Fruit fly (Drosophila melanogaster) whole organism, embryonic: ENCODE results near the gene Gr93d.

Source experiments
- Bteb2 ChIP-seq: fragments of 200-800 bp; sonication (Bioruptor generic); optimal IDR thresholded peaks from 2 replicates; lab custom pipeline; 2016; ENCODE audit warnings: missing biosample characterization, missing genetic modification characterization
- CG10979 ChIP-seq: fragments of 200-800 bp; sonication (Bioruptor generic); optimal IDR thresholded peaks from 2 replicates; lab custom pipeline; 2018; ENCODE audit warnings: missing biosample characterization, mild to moderate bottlenecking, missing genetic modification characterization, moderate library complexity
- CG11723 ChIP-seq: fragments of 200-800 bp; sonication (Bioruptor generic); optimal IDR thresholded peaks from 2 replicates; lab custom pipeline; 2017; ENCODE audit warnings: missing biosample characterization, mild to moderate bottlenecking, missing genetic modification characterization
- CG12299 ChIP-seq: fragments of 200-800 bp; sonication (Bioruptor generic); optimal IDR thresholded peaks from 2 replicates; lab custom pipeline; 2018; ENCODE audit warnings: missing biosample characterization, mild to moderate bottlenecking, missing genetic modification characterization
- CG15011 ChIP-seq: fragments of 200-800 bp; sonication (Bioruptor generic); optimal IDR thresholded peaks from 3 replicates; lab custom pipeline; 2018; ENCODE audit warnings: missing biosample characterization, mild to moderate bottlenecking, missing genetic modification characterization
- CG15696 ChIP-seq: fragments of 200-800 bp; sonication (Bioruptor generic); optimal IDR thresholded peaks from 2 replicates; lab custom pipeline; 2019; ENCODE audit warnings: missing biosample characterization, mild to moderate bottlenecking, missing genetic modification characterization, moderate library complexity
- CG17361 ChIP-seq: fragments of 200-800 bp; sonication (Bioruptor generic); IDR thresholded peaks from 3 replicates; pipeline ENCODE4 v1.3.6; 2022; ENCODE audit warnings: missing biosample characterization, missing genetic modification characterization
- CG17385 ChIP-seq: fragments of 200-800 bp; sonication (Bioruptor generic); optimal IDR thresholded peaks from 3 replicates; lab custom pipeline; 2018; ENCODE audit warnings: missing biosample characterization, mild to moderate bottlenecking, missing genetic modification characterization
- CG1832 ChIP-seq: fragments of 200-800 bp; sonication (Bioruptor generic); optimal IDR thresholded peaks from 2 replicates; lab custom pipeline; 2017; ENCODE audit warnings: missing biosample characterization, mild to moderate bottlenecking, missing genetic modification characterization, inconsistent platforms
- CG2712 ChIP-seq: fragments of 200-800 bp; optimal IDR thresholded peaks from 3 replicates; lab custom pipeline; 2019; ENCODE audit warnings: missing biosample characterization, mild to moderate bottlenecking, missing genetic modification characterization, moderate library complexity
- CG31441 ChIP-seq: fragments of 200-800 bp; sonication (Bioruptor generic); IDR thresholded peaks from 2 replicates; pipeline ENCODE4 v1.3.6; 2022; ENCODE audit warnings: missing biosample characterization, missing genetic modification characterization
- CG42726 ChIP-seq: fragments of 200-800 bp; sonication (Bioruptor generic); IDR thresholded peaks from 2 replicates; pipeline ENCODE4 v1.3.6; 2022; ENCODE audit warnings: missing biosample characterization, missing genetic modification characterization; ENCODE audit not compliant: partially characterized antibody
- CG4404 ChIP-seq: fragments of 200-800 bp; sonication (Bioruptor generic); IDR thresholded peaks from 2 replicates; pipeline ENCODE4 v1.3.6; 2022; ENCODE audit warnings: missing biosample characterization, missing genetic modification characterization
- CG6689 ChIP-seq: fragments of 200-800 bp; sonication (Bioruptor generic); IDR thresholded peaks from 2 replicates; pipeline ENCODE4 v1.3.6; 2022; ENCODE audit warnings: missing biosample characterization, missing genetic modification characterization
- CG6813 ChIP-seq: fragments of 200-800 bp; sonication (Bioruptor generic); optimal IDR thresholded peaks from 2 replicates; lab custom pipeline; 2017; ENCODE audit warnings: missing biosample characterization, missing genetic modification characterization, mild to moderate bottlenecking, moderate library complexity, missing genetic modification reagents
- CG8290 ChIP-seq, 3 experiments: fragments of 200-800 bp; sonication (Bioruptor generic); optimal IDR thresholded peaks; 2 replicates each; lab custom pipeline; 2016 to 2019; ENCODE audit warnings: missing biosample characterization in 3 of 3, missing genetic modification characterization in 3 of 3, mild to moderate bottlenecking in 2 of 3, moderate library complexity in 1 of 3
- CG8359 ChIP-seq: fragments of 200-800 bp; sonication (Bioruptor generic); optimal IDR thresholded peaks from 2 replicates; lab custom pipeline; 2017; ENCODE audit warnings: missing biosample characterization, mild to moderate bottlenecking, missing genetic modification characterization, borderline replicate concordance
- D ChIP-seq, 2 experiments: fragments of 200-800 bp in 1 of 2; fragments of >200 bp in 1 of 2; sonication (Bioruptor generic) in 1 of 2; optimal IDR thresholded peaks; 2 replicates in 1 of 2; 3 replicates in 1 of 2; lab custom pipeline; 2017; ENCODE audit warnings: mild to moderate bottlenecking in 1 of 2, missing biosample characterization in 1 of 2, missing genetic modification characterization in 1 of 2, missing genetic modification reagents in 1 of 2
- Dfd ChIP-seq, 2 experiments: fragments of >200 bp; optimal IDR thresholded peaks; 2 replicates each; lab custom pipeline; 2017; ENCODE audit warnings: missing biosample characterization in 2 of 2, missing genetic modification characterization in 2 of 2
- Hmr ChIP-seq: fragments of 200-800 bp; sonication (Bioruptor generic); optimal IDR thresholded peaks from 3 replicates; lab custom pipeline; 2017; ENCODE audit warnings: mild to moderate bottlenecking, missing biosample characterization, missing genetic modification reagents, missing genetic modification characterization
- MTF-1 ChIP-seq: fragments of 200-800 bp; sonication (Bioruptor generic); optimal IDR thresholded peaks from 2 replicates; lab custom pipeline; 2018; ENCODE audit warnings: missing biosample characterization, mild to moderate bottlenecking, missing genetic modification characterization, borderline replicate concordance
- Myb ChIP-seq: fragments of 200-800 bp; sonication (Bioruptor generic); optimal IDR thresholded peaks from 2 replicates; lab custom pipeline; 2016; ENCODE audit warnings: missing biosample characterization, missing genetic modification characterization
- NC2α ChIP-seq: fragments of 200-800 bp; sonication (Bioruptor generic); optimal IDR thresholded peaks from 2 replicates; lab custom pipeline; 2016; ENCODE audit warnings: missing biosample characterization, missing genetic modification characterization
- PHDP ChIP-seq: fragments of 200-800 bp; sonication (Bioruptor generic); optimal IDR thresholded peaks from 3 replicates; lab custom pipeline; 2018; ENCODE audit warnings: missing biosample characterization, mild to moderate bottlenecking, missing genetic modification characterization, moderate library complexity
- Six4 ChIP-seq: fragments of 200-800 bp; sonication (Bioruptor generic); optimal IDR thresholded peaks from 2 replicates; lab custom pipeline; 2016; ENCODE audit warnings: missing biosample characterization, missing genetic modification characterization
- Sox100B ChIP-seq: fragments of 200-800 bp; sonication (Bioruptor generic); optimal IDR thresholded peaks from 3 replicates; lab custom pipeline; 2018; ENCODE audit warnings: missing biosample characterization, mild to moderate bottlenecking, missing genetic modification characterization
- Xrp1 ChIP-seq: fragments of 200-800 bp; sonication (Bioruptor generic); IDR thresholded peaks from 2 replicates; pipeline ENCODE4 v1.3.6; 2022; ENCODE audit warnings: missing biosample characterization, missing genetic modification characterization
- aop ChIP-seq: fragments of 200-800 bp; sonication (Bioruptor generic); IDR thresholded peaks from 2 replicates; pipeline ENCODE4 v1.3.6; 2022; ENCODE audit warnings: missing biosample characterization, missing genetic modification characterization
- chm ChIP-seq: fragments of 200-800 bp; sonication (Bioruptor generic); IDR thresholded peaks from 2 replicates; pipeline ENCODE4 v1.3.6; 2022; ENCODE audit warnings: missing biosample characterization, missing genetic modification characterization
- dmrt11E ChIP-seq: fragments of 200-800 bp; sonication (Bioruptor generic); optimal IDR thresholded peaks from 3 replicates; lab custom pipeline; 2018; ENCODE audit warnings: missing biosample characterization, mild to moderate bottlenecking, missing genetic modification characterization, moderate library complexity
- gem ChIP-seq: fragments of 200-800 bp; sonication (Bioruptor generic); optimal IDR thresholded peaks from 2 replicates; lab custom pipeline; 2019; ENCODE audit warnings: missing biosample characterization, mild to moderate bottlenecking, missing genetic modification characterization, moderate library complexity
- gsb ChIP-seq: fragments of 200-800 bp; sonication (Bioruptor generic); IDR thresholded peaks from 2 replicates; pipeline ENCODE4 v1.3.6; 2022; ENCODE audit warnings: missing biosample characterization, missing genetic modification characterization
- jumu ChIP-seq: fragments of 200-800 bp; sonication (Bioruptor generic); optimal IDR thresholded peaks from 3 replicates; lab custom pipeline; 2016; ENCODE audit warnings: missing biosample characterization, missing genetic modification characterization
- lab ChIP-seq: fragments of 200-800 bp; sonication (Bioruptor generic); optimal IDR thresholded peaks from 3 replicates; lab custom pipeline; 2017; ENCODE audit warnings: missing biosample characterization, missing genetic modification characterization, mild to moderate bottlenecking, moderate library complexity, missing genetic modification reagents
- lola ChIP-seq, 3 experiments: fragments of >200 bp in 2 of 3; fragments of 200-800 bp in 1 of 3; sonication (Bioruptor generic) in 1 of 3; optimal IDR thresholded peaks; 2 replicates each; lab custom pipeline; 2017 to 2019; ENCODE audit warnings: missing biosample characterization in 3 of 3, missing genetic modification characterization in 3 of 3, mild to moderate bottlenecking in 1 of 3, moderate library complexity in 1 of 3
- lov ChIP-seq, 2 experiments: fragments of 200-800 bp in 1 of 2; fragments of >200 bp in 1 of 2; sonication (Bioruptor generic) in 1 of 2; IDR thresholded peaks in 1 of 2; optimal IDR thresholded peaks in 1 of 2; 2 replicates in 1 of 2; 3 replicates in 1 of 2; pipeline versions ENCODE4 v1.3.6 to Lab custom; 2017 to 2022; ENCODE audit warnings: missing biosample characterization in 1 of 2, missing genetic modification characterization in 1 of 2
- nerfin-1 ChIP-seq: fragments of 200-800 bp; sonication (Bioruptor generic); optimal IDR thresholded peaks from 3 replicates; lab custom pipeline; 2019; ENCODE audit warnings: missing biosample characterization, mild to moderate bottlenecking, missing genetic modification characterization, moderate library complexity
- pita ChIP-seq: fragments of 200-800 bp; sonication (Bioruptor generic); optimal IDR thresholded peaks from 2 replicates; lab custom pipeline; 2017; ENCODE audit warnings: missing biosample characterization, mild to moderate bottlenecking, missing genetic modification characterization
- scrt ChIP-seq: fragments of 200-800 bp; sonication (Bioruptor generic); optimal IDR thresholded peaks from 2 replicates; lab custom pipeline; 2018; ENCODE audit warnings: missing biosample characterization, mild to moderate bottlenecking, missing genetic modification characterization, moderate library complexity
- stc ChIP-seq: fragments of 200-800 bp; sonication (Bioruptor generic); IDR thresholded peaks from 2 replicates; pipeline ENCODE4 v1.3.6; 2022; ENCODE audit warnings: missing biosample characterization, missing genetic modification characterization
- tna ChIP-seq: fragments of 200-800 bp; sonication (Bioruptor generic); IDR thresholded peaks from 2 replicates; pipeline ENCODE4 v1.3.6; 2022; ENCODE audit warnings: missing biosample characterization, missing genetic modification characterization; ENCODE audit not compliant: partially characterized antibody
- toy ChIP-seq: fragments of 200-800 bp; sonication (Bioruptor generic); IDR thresholded peaks from 2 replicates; pipeline ENCODE4 v1.3.6; 2022; ENCODE audit warnings: missing biosample characterization, missing genetic modification characterization
- unpg ChIP-seq: fragments of 200-800 bp; sonication (Bioruptor generic); optimal IDR thresholded peaks from 3 replicates; lab custom pipeline; 2018; ENCODE audit warnings: missing biosample characterization, mild to moderate bottlenecking, missing genetic modification characterization, moderate library complexity
- vvl ChIP-seq: fragments of 200-800 bp; sonication (Bioruptor generic); IDR thresholded peaks from 2 replicates; pipeline ENCODE4 v1.3.6; 2022; ENCODE audit warnings: missing biosample characterization, missing genetic modification characterization
- zf30C ChIP-seq: fragments of 200-800 bp; sonication (Bioruptor generic); optimal IDR thresholded peaks from 3 replicates; lab custom pipeline; 2018; ENCODE audit warnings: missing biosample characterization, mild to moderate bottlenecking, missing genetic modification characterization

Gene Gr93d

dm6 chr3R:21825775-21826558, 20.5 kb downstream of the Gr93d start (continued):
- TF ChIP-seq jumu (GFP tag; lab: Kevin White, UChicago), result no peak
- TF ChIP-seq CG17385 (GFP tag; lab: Kevin White, UChicago), result peak; percentile 50
- 0 out of 2 replicates have a peak, but pooled peaks have one; percentile 17 for TF ChIP-seq CG31441 (GFP tag; lab: Robert Waterston, UW)
- TF ChIP-seq vvl (GFP tag; lab: Robert Waterston, UW), result no peak
- no peak for TF ChIP-seq CG1832 (GFP tag; lab: Kevin White, UChicago)
- 0 out of 2 replicates have a peak, but pooled peaks have one; percentile 6 for TF ChIP-seq CG6689 (GFP tag; lab: Robert Waterston, UW)
- TF ChIP-seq pita (GFP tag; lab: Kevin White, UChicago), result no peak
- TF ChIP-seq CG17361, result 0 out of 3 replicates have a peak, but pooled peaks have one; percentile 39
- TF ChIP-seq CG4404 (GFP tag; lab: Robert Waterston, UW), result no peak
- no peak for TF ChIP-seq stc
- peak; percentile 6 for TF ChIP-seq CG2712 (tag; lab: Kevin White, UChicago)
- no peak for TF ChIP-seq tna (GFP tag; lab: Robert Waterston, UW)
- peak; percentile 22 for TF ChIP-seq CG10979 (tag; lab: Kevin White, UChicago)
- TF ChIP-seq NC2α (GFP tag; lab: Kevin White, UChicago), result no peak
- peak in 1 of 3 experiments; percentile 56 for TF ChIP-seq lola (GFP tag; optimal IDR thresholded peaks at IDR 0.05; lab: Kevin White, UChicago)
- TF ChIP-seq gsb (GFP tag; lab: Robert Waterston, UW), result 0 out of 2 replicates have a peak, but pooled peaks have one; percentile 23
- TF ChIP-seq CG15011 (GFP tag; lab: Kevin White, UChicago), result no peak
- peak; percentile 59 for TF ChIP-seq dmrt11E (tag; lab: Kevin White, UChicago)
- peak; percentile 27 for TF ChIP-seq zf30C (GFP tag; lab: Kevin White, UChicago)
- no peak for TF ChIP-seq scrt (GFP tag; lab: Kevin White, UChicago)
- TF ChIP-seq toy (GFP tag; lab: Robert Waterston, UW), result 0 out of 2 replicates have a peak, but pooled peaks have one; percentile 17
- TF ChIP-seq, all 482 proteins: peak for 22

- TF ChIP-seq Myb (no peak), MTF-1 (peak; percentile 81), unpg (GFP tag; lab: Kevin White, UChicago) (no peak), CG42726 (GFP tag; lab: Robert Waterston, UW) (no peak), gem (tag; lab: Kevin White, UChicago) (peak; percentile 15), Six4 (GFP tag; lab: Kevin White, UChicago) (no peak), CG8359 (GFP tag; lab: Kevin White, UChicago) (peak; percentile 67), CG8290 (GFP tag; optimal IDR thresholded peaks at IDR 0.05; lab: Kevin White, UChicago) (no peak), CG8290 (tag; optimal IDR thresholded peaks at IDR 0.05; lab: Kevin White, UChicago) (no peak), CG6813 (GFP tag; lab: Kevin White, UChicago) (peak; percentile 44), Dfd (GFP tag; optimal IDR thresholded peaks at IDR 0.05; lab: Kevin White, UChicago) (no peak), lab (GFP tag; lab: Kevin White, UChicago) (no peak), PHDP (tag; lab: Kevin White, UChicago) (peak; percentile 15), D (optimal IDR thresholded peaks at IDR 0.05; lab: Kevin White, UChicago) (no peak), D (GFP tag; optimal IDR thresholded peaks at IDR 0.05; lab: Kevin White, UChicago) (peak; percentile 64), CG11723 (GFP tag; lab: Kevin White, UChicago) (no peak), CG12299 (tag; lab: Kevin White, UChicago) (no peak), lov (optimal IDR thresholded peaks at IDR 0.05; lab: Kevin White, UChicago) (no peak), lov (GFP tag; IDR thresholded peaks at IDR 0.05; lab: Robert Waterston, UW) (no peak), nerfin-1 (peak; percentile 7), Xrp1 (peak; percentile 67), Hmr (GFP tag; lab: Kevin White, UChicago) (no peak), chm (peak; percentile 35; the same call in 1 of the 2 replicates), CG15696 (tag; lab: Kevin White, UChicago) (peak; percentile 93), aop (no peak), Bteb2 (GFP tag; lab: Kevin White, UChicago) (no peak), Sox100B (GFP tag; lab: Kevin White, UChicago) (peak; percentile 38)
Observed at dm6 chr3R:21825140-21825539, 21.3 kb downstream of the Gr93d start.
